Worm (Caenorhabditis elegans) whole organism, L4 larva: ENCODE data around the gene atp-5.

ENCODE experiments used
- D1046.2 ChIP-seq: fragments of 200-800 bp; sonication (Bioruptor generic); IDR thresholded peaks from 2 replicates; pipeline ENCODE4 v1.3.6; 2022; ENCODE audit warnings: missing genetic modification characterization, missing compliant biosample characterization
- F44E2.7 ChIP-seq: fragments of 200-800 bp; sonication (Bioruptor generic); IDR thresholded peaks from 2 replicates; pipeline ENCODE4 v2.1.2; 2022; ENCODE audit warnings: missing genetic modification characterization, missing compliant biosample characterization
- T20F7.1 ChIP-seq: fragments of 200-800 bp; sonication (Bioruptor generic); optimal IDR thresholded peaks from 2 replicates; lab custom pipeline; 2018; ENCODE audit warnings: mild to moderate bottlenecking, missing genetic modification characterization, missing compliant biosample characterization
- Y105C5A.15 ChIP-seq: fragments of 200-800 bp; sonication (Bioruptor generic); IDR thresholded peaks from 2 replicates; pipeline ENCODE4 v1.3.6; 2022; ENCODE audit warnings: missing genetic modification characterization, missing compliant biosample characterization
- Y75B8A.6 ChIP-seq: fragments of 200-800 bp; sonication (Bioruptor generic); IDR thresholded peaks from 2 replicates; pipeline ENCODE4 v1.3.6; 2022; ENCODE audit warnings: missing genetic modification reagents, missing genetic modification characterization, missing compliant biosample characterization
- aha-1 ChIP-seq: fragments of 150-350 bp; peaks from one replicate; lab custom pipeline; 2014; ENCODE audit warnings: missing biosample characterization, missing genetic modification characterization
- ama-1 ChIP-seq: fragments of 150-350 bp; optimal IDR thresholded peaks from 2 replicates; lab custom pipeline; 2014; ENCODE audit warnings: inconsistent platforms, mixed read lengths
- arid-1 ChIP-seq: fragments of 200-800 bp; sonication (Bioruptor generic); conservative IDR thresholded peaks from 2 replicates; pipeline ENCODE4 v1.3.6; 2022; ENCODE audit warnings: missing genetic modification reagents, missing genetic modification characterization, missing compliant biosample characterization
- attf-4 ChIP-seq: sonication (generic microtip); optimal IDR thresholded peaks from 3 replicates; lab custom pipeline; 2017; ENCODE audit warnings: missing biosample characterization, missing genetic modification characterization
- ceh-82 ChIP-seq: sonication (generic microtip); optimal IDR thresholded peaks from 2 replicates; lab custom pipeline; 2017; ENCODE audit warnings: missing biosample characterization, missing genetic modification characterization
- cey-2 ChIP-seq: sonication (generic microtip); optimal IDR thresholded peaks from 3 replicates; lab custom pipeline; 2017; ENCODE audit warnings: missing genetic modification characterization, mild to moderate bottlenecking, missing compliant biosample characterization, antibody characterized with exemption, borderline replicate concordance; ENCODE audit not compliant: insufficient read depth
- ctbp-1 ChIP-seq: fragments of 200-800 bp; sonication (Bioruptor generic); IDR thresholded peaks from 2 replicates; pipeline ENCODE4 v1.3.6; 2022; ENCODE audit warnings: missing genetic modification reagents, missing genetic modification characterization, missing compliant biosample characterization
- daf-12 ChIP-seq: fragments of 150-350 bp; optimal IDR thresholded peaks from 2 replicates; lab custom pipeline; 2014; ENCODE audit warnings: missing biosample characterization, missing genetic modification reagents, missing genetic modification characterization
- daf-16 ChIP-seq, 3 experiments: sonication (generic microtip); optimal IDR thresholded peaks; 2 replicates each; lab custom pipeline; 2016 to 2017; ENCODE audit warnings: missing genetic modification characterization in 3 of 3, missing genetic modification reagents in 3 of 3, mild to moderate bottlenecking in 2 of 3, missing compliant biosample characterization in 2 of 3, missing biosample characterization in 1 of 3, moderate library complexity in 1 of 3
- dmd-6 ChIP-seq: fragments of 200-800 bp; sonication (Bioruptor generic); IDR thresholded peaks from 2 replicates; pipeline ENCODE4 v1.3.6; 2022; ENCODE audit warnings: missing genetic modification reagents, missing genetic modification characterization, missing compliant biosample characterization
- dpl-1 ChIP-seq: fragments of 150-350 bp; optimal IDR thresholded peaks from 2 replicates; lab custom pipeline; 2014; ENCODE audit warnings: missing biosample characterization, missing genetic modification reagents, missing genetic modification characterization
- gei-8 ChIP-seq: fragments of 200-800 bp; sonication (Bioruptor generic); optimal IDR thresholded peaks from 2 replicates; lab custom pipeline; 2018; ENCODE audit warnings: mild to moderate bottlenecking, missing genetic modification characterization, missing compliant biosample characterization
- hif-1 ChIP-seq, 2 experiments: sonication (generic microtip); optimal IDR thresholded peaks; 2 replicates each; lab custom pipeline; 2016 to 2017; ENCODE audit warnings: missing compliant biosample characterization in 2 of 2, missing genetic modification characterization in 2 of 2, missing genetic modification reagents in 2 of 2, missing genotype in 2 of 2, mild to moderate bottlenecking in 1 of 2
- hlh-11 ChIP-seq: fragments of 200-800 bp; sonication (Bioruptor generic); optimal IDR thresholded peaks from 2 replicates; lab custom pipeline; 2018; ENCODE audit warnings: mild to moderate bottlenecking, missing genetic modification characterization, missing compliant biosample characterization
- hmg-1.1 ChIP-seq: fragments of 200-800 bp; sonication (Bioruptor generic); IDR thresholded peaks from 2 replicates; pipeline ENCODE4 v1.3.6; 2022; ENCODE audit warnings: missing genetic modification reagents, missing genetic modification characterization, missing compliant biosample characterization
- lim-7 ChIP-seq: fragments of 200-800 bp; sonication (Bioruptor generic); IDR thresholded peaks from 2 replicates; pipeline ENCODE4 v1.3.6; 2022; ENCODE audit warnings: missing genetic modification characterization, missing compliant biosample characterization
- lir-3 ChIP-seq: sonication (generic microtip); optimal IDR thresholded peaks from 2 replicates; lab custom pipeline; 2016; ENCODE audit warnings: mild to moderate bottlenecking, missing genetic modification characterization, missing compliant biosample characterization
- lsy-2 ChIP-seq, 2 experiments: fragments of 150-350 bp in 1 of 2; sonication (generic microtip) in 1 of 2; optimal IDR thresholded peaks; 2 replicates each; lab custom pipeline; 2014 to 2017; ENCODE audit warnings: missing biosample characterization in 2 of 2, missing genetic modification characterization in 2 of 2
- mdt-29 ChIP-seq: fragments of 200-800 bp; sonication (Bioruptor generic); IDR thresholded peaks from 2 replicates; pipeline ENCODE4 v1.3.6; 2022; ENCODE audit warnings: missing genetic modification reagents, missing genetic modification characterization, missing compliant biosample characterization
- mxl-3 ChIP-seq: fragments of 200-800 bp; sonication (Bioruptor generic); optimal IDR thresholded peaks from 2 replicates; lab custom pipeline; 2018; ENCODE audit warnings: mild to moderate bottlenecking, missing genetic modification characterization, missing compliant biosample characterization
- nhr-10 ChIP-seq: fragments of 150-350 bp; optimal IDR thresholded peaks from 2 replicates; lab custom pipeline; 2014; ENCODE audit warnings: missing biosample characterization, missing genetic modification characterization
- nhr-11 ChIP-seq: fragments of 150-350 bp; optimal IDR thresholded peaks from 2 replicates; lab custom pipeline; 2014; ENCODE audit warnings: missing biosample characterization, missing genetic modification characterization
- nhr-111 ChIP-seq: fragments of 200-800 bp; sonication (Bioruptor generic); optimal IDR thresholded peaks from 2 replicates; lab custom pipeline; 2018; ENCODE audit warnings: mild to moderate bottlenecking, missing genetic modification characterization, missing compliant biosample characterization
- nhr-42 ChIP-seq: fragments of 200-800 bp; sonication (Bioruptor generic); IDR thresholded peaks from 2 replicates; pipeline ENCODE4 v1.3.6; 2022; ENCODE audit warnings: missing genetic modification characterization, missing compliant biosample characterization
- nhr-6 ChIP-seq: fragments of 150-350 bp; optimal IDR thresholded peaks from 2 replicates; lab custom pipeline; 2014; ENCODE audit warnings: missing biosample characterization, missing genetic modification characterization
- nhr-77 ChIP-seq: fragments of 150-350 bp; optimal IDR thresholded peaks from 2 replicates; lab custom pipeline; 2014; ENCODE audit warnings: missing biosample characterization, missing genetic modification characterization
- php-3 ChIP-seq: fragments of 200-800 bp; sonication (Bioruptor generic); IDR thresholded peaks from 2 replicates; pipeline ENCODE4 v1.3.6; 2022; ENCODE audit warnings: missing genetic modification reagents, missing genetic modification characterization, missing compliant biosample characterization
- rbr-2 ChIP-seq: sonication (generic microtip); optimal IDR thresholded peaks from 2 replicates; lab custom pipeline; 2016; ENCODE audit warnings: missing genotype, missing genetic modification characterization, missing compliant biosample characterization
- skn-1 ChIP-seq: fragments of 150-350 bp; optimal IDR thresholded peaks from 2 replicates; lab custom pipeline; 2014; ENCODE audit warnings: missing biosample characterization, missing genetic modification characterization
- snpc-1.2 ChIP-seq: fragments of 200-800 bp; sonication (Bioruptor generic); IDR thresholded peaks from 2 replicates; pipeline ENCODE4 v1.3.6; 2022; ENCODE audit warnings: missing genetic modification reagents, missing genetic modification characterization, missing compliant biosample characterization
- snpc-4 ChIP-seq: fragments of 150-350 bp; optimal IDR thresholded peaks from 2 replicates; lab custom pipeline; 2014; ENCODE audit warnings: missing biosample characterization, missing genetic modification characterization
- tag-97 ChIP-seq: fragments of 200-800 bp; sonication (Bioruptor generic); IDR thresholded peaks from 2 replicates; pipeline ENCODE4 v1.3.6; 2022; ENCODE audit warnings: missing genetic modification characterization, missing compliant biosample characterization
- zag-1 ChIP-seq: fragments of 150-350 bp; optimal IDR thresholded peaks from 2 replicates; lab custom pipeline; 2014; ENCODE audit warnings: missing biosample characterization, missing genetic modification characterization
- zfp-2 ChIP-seq: sonication (generic microtip); optimal IDR thresholded peaks from 2 replicates; lab custom pipeline; 2016; ENCODE audit warnings: mild to moderate bottlenecking, missing genetic modification characterization, missing compliant biosample characterization
- ztf-11 ChIP-seq: fragments of 150-350 bp; optimal IDR thresholded peaks from 2 replicates; lab custom pipeline; 2014; ENCODE audit warnings: missing biosample characterization, missing genetic modification characterization

Gene atp-5

ce11 chrV:11094698-11095097 lies 29.0 kb downstream of the atp-5 start (continued):
- TF ChIP-seq arid-1 (GFP tag; lab: Robert Waterston, UW) (no peak), dmd-6 (GFP tag; lab: Robert Waterston, UW) (peak; percentile 60), Y105C5A.15 (GFP tag; lab: Robert Waterston, UW) (no peak), nhr-10 (tag; lab: Kevin White, UChicago) (no peak), lim-7 (GFP tag; lab: Robert Waterston, UW) (no peak), F44E2.7 (GFP tag; lab: Robert Waterston, UW) (no peak), Y75B8A.6 (GFP tag; lab: Robert Waterston, UW) (no peak), nhr-11 (tag; lab: Kevin White, UChicago) (no peak), snpc-4 (no peak), T20F7.1 (no peak), hlh-11 (tag; lab: Kevin White, UChicago) (peak; percentile 34), snpc-1.2 (no peak), tag-97 (GFP tag; lab: Robert Waterston, UW) (no peak), mxl-3 (peak; percentile 73), D1046.2 (no peak), attf-4 (tag; lab: Kevin White, UChicago) (no peak), skn-1 (tag; lab: Kevin White, UChicago) (no peak), php-3 (GFP tag; lab: Robert Waterston, UW) (no peak), nhr-42 (GFP tag; lab: Robert Waterston, UW) (no peak), gei-8 (GFP tag; lab: Kevin White, UChicago) (no peak), lir-3 (tag; lab: Kevin White, UChicago) (no peak), rbr-2 (no peak), nhr-6 (tag; lab: Kevin White, UChicago) (peak; percentile 26), dpl-1 (no peak), zag-1 (tag; lab: Kevin White, UChicago) (no peak), ctbp-1 (GFP tag; lab: Robert Waterston, UW) (no peak), ama-1 (no peak), mdt-29 (GFP tag; lab: Robert Waterston, UW) (no peak), lsy-2 (tag; optimal IDR thresholded peaks at IDR 0.05; lab: Kevin White, UChicago) (no peak), hif-1 (tag; optimal IDR thresholded peaks at IDR 0.05; lab: Kevin White, UChicago) (no peak), cey-2 (tag; lab: Kevin White, UChicago) (no peak), ceh-82 (tag; lab: Kevin White, UChicago) (no peak), daf-16 (GFP tag; optimal IDR thresholded peaks at IDR 0.05; lab: Kevin White, UChicago) (no peak), daf-16 (tag; optimal IDR thresholded peaks at IDR 0.05; lab: Kevin White, UChicago) (no peak), hmg-1.1 (no peak), nhr-111 (GFP tag; lab: Kevin White, UChicago) (no peak), ztf-11 (tag; lab: Kevin White, UChicago) (no peak), zfp-2 (tag; lab: Kevin White, UChicago) (no peak)

DNA sequence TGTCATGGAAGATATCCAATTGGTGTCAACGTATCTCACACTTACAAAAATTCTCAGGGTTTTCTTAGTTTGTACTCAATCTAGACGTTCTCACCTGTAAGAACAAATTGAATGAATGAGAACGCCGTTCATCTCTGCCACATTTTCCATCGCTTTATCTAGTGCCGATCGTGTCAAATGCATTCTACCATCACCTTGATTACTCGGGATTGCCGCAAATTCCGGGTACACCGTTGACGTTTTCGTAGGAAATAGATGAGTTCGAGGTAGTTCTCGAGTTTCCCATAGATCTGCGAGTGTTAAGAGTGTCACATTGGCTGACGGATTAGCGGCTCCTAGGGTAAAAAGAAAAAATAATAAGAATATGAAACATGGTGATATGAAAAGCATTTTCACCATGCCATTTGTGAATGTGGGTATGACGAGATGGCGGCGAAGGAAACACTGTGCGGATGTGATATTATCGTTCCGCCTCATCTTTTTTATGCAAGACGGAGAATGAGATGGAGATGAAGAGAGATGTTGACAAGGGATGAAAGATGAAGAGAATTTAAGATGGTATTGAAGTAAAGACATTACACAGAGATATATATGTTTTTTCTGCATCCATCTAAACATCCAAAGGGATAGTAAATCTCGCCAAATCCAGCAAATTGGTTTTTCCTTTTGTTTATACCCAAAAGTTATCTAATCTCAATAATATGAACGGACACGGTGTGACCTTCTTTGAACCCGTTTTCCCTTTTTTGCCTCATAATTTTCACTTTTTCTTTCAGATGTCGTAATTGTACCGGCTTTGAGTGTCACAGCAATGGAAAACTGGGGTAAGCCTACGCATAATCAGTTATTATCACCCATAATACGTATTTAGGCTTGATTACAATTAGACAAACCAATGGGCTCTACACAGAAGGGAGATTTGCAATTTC lies 30.2 kb downstream of the atp-5 start, which contains the start of gene lact-8:
lact-8 (minus strand) TSS at position 445 of the 929 bp plus-strand sequence.
- TF ChIP-seq aha-1 (tag; lab: Kevin White, UChicago) (peak; percentile 71), Y105C5A.15 (GFP tag; lab: Robert Waterston, UW) (no peak), daf-12 (tag; lab: Kevin White, UChicago) (no peak), daf-16 (GFP tag; optimal IDR thresholded peaks at IDR 0.05; lab: Kevin White, UChicago) (no peak), daf-16 (tag; optimal IDR thresholded peaks at IDR 0.05; lab: Kevin White, UChicago) (no peak), nhr-77 (tag; lab: Kevin White, UChicago) (no peak)
